Worm (Caenorhabditis elegans): ENCODE data around the gene folt-2.

ce11 chrV:2913948-2914347 is 38.5 kb upstream of the folt-2 start, which contains the start of gene srh-146:
- TF ChIP-seq ceh-82 (tag; optimal IDR thresholded peaks at IDR 0.05) (no peak), ZK546.5 (tag; optimal IDR thresholded peaks at IDR 0.05) (no peak), nhr-11 (tag; optimal IDR thresholded peaks at IDR 0.05) (no peak)

Data from whole organism, L2 larva.